Worm (Caenorhabditis elegans) whole organism, L2 larva: ENCODE data around the gene C17C3.1.

Experiments
- C34F6.9 ChIP-seq: fragments of 150-350 bp; optimal IDR thresholded peaks from 2 replicates; lab custom pipeline; 2014; ENCODE audit warnings: missing biosample characterization, missing genetic modification characterization
- F13H6.1 ChIP-seq: sonication (generic microtip); optimal IDR thresholded peaks from 2 replicates; lab custom pipeline; 2016; ENCODE audit warnings: missing genetic modification characterization, missing compliant biosample characterization
- R02D3.7 ChIP-seq: fragments of 150-350 bp; optimal IDR thresholded peaks from 2 replicates; lab custom pipeline; 2014; ENCODE audit warnings: missing biosample characterization, missing genetic modification characterization
- Y55F3AM.14 ChIP-seq: fragments of 200-800 bp; sonication (Bioruptor generic); optimal IDR thresholded peaks from 2 replicates; lab custom pipeline; 2018; ENCODE audit warnings: mild to moderate bottlenecking, missing genetic modification characterization, missing compliant biosample characterization
- ZK546.5 ChIP-seq: sonication (generic microtip); optimal IDR thresholded peaks from 2 replicates; lab custom pipeline; 2017; ENCODE audit warnings: missing biosample characterization, missing genetic modification characterization
- alr-1 ChIP-seq: fragments of 150-350 bp; optimal IDR thresholded peaks from 2 replicates; lab custom pipeline; 2014; ENCODE audit warnings: missing biosample characterization, missing genetic modification characterization
- aly-2 ChIP-seq: fragments of 150-350 bp; optimal IDR thresholded peaks from 2 replicates; lab custom pipeline; 2014; ENCODE audit warnings: missing biosample characterization, missing genetic modification characterization
- ama-1 ChIP-seq: fragments of 150-350 bp; optimal IDR thresholded peaks from 2 replicates; lab custom pipeline; 2018; ENCODE audit warnings: inconsistent platforms
- blmp-1 ChIP-seq: sonication (generic microtip); optimal IDR thresholded peaks from 2 replicates; lab custom pipeline; 2017; ENCODE audit warnings: missing genetic modification characterization, mild to moderate bottlenecking, missing compliant biosample characterization, antibody characterized with exemption, moderate library complexity; ENCODE audit not compliant: insufficient read depth
- ceh-16 ChIP-seq: fragments of 150-350 bp; optimal IDR thresholded peaks from 2 replicates; lab custom pipeline; 2014; ENCODE audit warnings: missing biosample characterization, missing genetic modification characterization
- ceh-82 ChIP-seq: fragments of 150-350 bp; optimal IDR thresholded peaks from 2 replicates; lab custom pipeline; 2014; ENCODE audit warnings: missing biosample characterization, missing genetic modification characterization
- crh-2 ChIP-seq: sonication (generic microtip); optimal IDR thresholded peaks from 2 replicates; lab custom pipeline; 2017; ENCODE audit warnings: missing biosample characterization, missing genetic modification characterization
- dmd-4 ChIP-seq: sonication (generic microtip); optimal IDR thresholded peaks from 2 replicates; lab custom pipeline; 2017; ENCODE audit warnings: missing biosample characterization, missing genetic modification characterization
- egl-27 ChIP-seq: sonication (generic microtip); optimal IDR thresholded peaks from 3 replicates; lab custom pipeline; 2017; ENCODE audit warnings: missing biosample characterization, missing genetic modification reagents, missing genetic modification characterization
- elt-1 ChIP-seq: fragments of 150-350 bp; optimal IDR thresholded peaks from 2 replicates; lab custom pipeline; 2014; ENCODE audit warnings: missing biosample characterization, missing genetic modification characterization
- elt-3 ChIP-seq: sonication (generic microtip); optimal IDR thresholded peaks from 2 replicates; lab custom pipeline; 2017; ENCODE audit warnings: missing biosample characterization, missing genetic modification characterization
- fos-1 ChIP-seq: fragments of 150-350 bp; optimal IDR thresholded peaks from 2 replicates; lab custom pipeline; 2014; ENCODE audit warnings: missing biosample characterization, missing genetic modification characterization
- gmeb-1 ChIP-seq: fragments of 150-350 bp; optimal IDR thresholded peaks from 2 replicates; lab custom pipeline; 2014; ENCODE audit warnings: missing biosample characterization, missing genetic modification characterization
- lin-11 ChIP-seq: fragments of 150-350 bp; sonication (generic microtip); optimal IDR thresholded peaks from 2 replicates; lab custom pipeline; 2014; ENCODE audit warnings: missing biosample characterization, missing genetic modification characterization, inconsistent platforms, mixed read lengths
- lin-13 ChIP-seq: fragments of 150-350 bp; optimal IDR thresholded peaks from 2 replicates; lab custom pipeline; 2014; ENCODE audit warnings: missing biosample characterization, missing genetic modification reagents, missing genetic modification characterization
- lin-39 ChIP-seq: fragments of 150-350 bp; optimal IDR thresholded peaks from 2 replicates; lab custom pipeline; 2014; ENCODE audit warnings: missing biosample characterization, missing genetic modification reagents, missing genetic modification characterization
- lsy-2 ChIP-seq, 2 experiments: fragments of 150-350 bp in 1 of 2; sonication (generic microtip) in 1 of 2; optimal IDR thresholded peaks; 2 replicates each; lab custom pipeline; 2014 to 2017; ENCODE audit warnings: missing biosample characterization in 2 of 2, missing genetic modification characterization in 2 of 2
- mab-5 ChIP-seq: fragments of 150-350 bp; optimal IDR thresholded peaks from 2 replicates; lab custom pipeline; 2014; ENCODE audit warnings: missing biosample characterization, missing genetic modification characterization
- mbf-1 ChIP-seq: sonication (generic microtip); optimal IDR thresholded peaks from 2 replicates; lab custom pipeline; 2017; ENCODE audit warnings: missing biosample characterization, missing genetic modification characterization
- mdl-1 ChIP-seq, 2 experiments: fragments of 150-350 bp in 1 of 2; sonication (generic microtip) in 1 of 2; optimal IDR thresholded peaks; 2 replicates each; lab custom pipeline; 2017; ENCODE audit warnings: missing biosample characterization in 2 of 2, missing genetic modification characterization in 2 of 2
- nhr-10 ChIP-seq: sonication (generic microtip); optimal IDR thresholded peaks from 2 replicates; lab custom pipeline; 2017; ENCODE audit warnings: missing biosample characterization, missing genetic modification characterization
- nhr-11 ChIP-seq: fragments of 150-350 bp; optimal IDR thresholded peaks from 2 replicates; lab custom pipeline; 2014; ENCODE audit warnings: missing biosample characterization, missing genetic modification characterization
- nhr-12 ChIP-seq: fragments of 150-350 bp; optimal IDR thresholded peaks from 2 replicates; lab custom pipeline; 2014; ENCODE audit warnings: missing biosample characterization, missing genetic modification characterization
- nhr-129 ChIP-seq: fragments of 150-350 bp; optimal IDR thresholded peaks from 2 replicates; lab custom pipeline; 2014; ENCODE audit warnings: missing biosample characterization, missing genetic modification characterization
- nhr-21 ChIP-seq: fragments of 150-350 bp; optimal IDR thresholded peaks from 2 replicates; lab custom pipeline; 2014; ENCODE audit warnings: missing biosample characterization, missing genetic modification characterization
- nhr-23 ChIP-seq: fragments of 150-350 bp; optimal IDR thresholded peaks from 2 replicates; lab custom pipeline; 2014; ENCODE audit warnings: missing biosample characterization, missing genetic modification reagents, missing genetic modification characterization
- nhr-237 ChIP-seq: fragments of 150-350 bp; optimal IDR thresholded peaks from 2 replicates; lab custom pipeline; 2014; ENCODE audit warnings: missing biosample characterization, missing genetic modification characterization
- nhr-25 ChIP-seq: fragments of 150-350 bp; sonication (generic microtip); optimal IDR thresholded peaks from 3 replicates; lab custom pipeline; 2014; ENCODE audit warnings: missing biosample characterization, missing genetic modification characterization
- nhr-6 ChIP-seq: fragments of 150-350 bp; optimal IDR thresholded peaks from 2 replicates; lab custom pipeline; 2014; ENCODE audit warnings: missing biosample characterization, missing genetic modification characterization
- nhr-77 ChIP-seq: fragments of 150-350 bp; optimal IDR thresholded peaks from 2 replicates; lab custom pipeline; 2014; ENCODE audit warnings: missing biosample characterization, missing genetic modification characterization
- peb-1 ChIP-seq: fragments of 150-350 bp; optimal IDR thresholded peaks from 2 replicates; lab custom pipeline; 2014; ENCODE audit warnings: missing biosample characterization, missing genetic modification characterization
- sem-4 ChIP-seq: fragments of 150-350 bp; optimal IDR thresholded peaks from 2 replicates; lab custom pipeline; 2014; ENCODE audit warnings: missing biosample characterization, missing genetic modification reagents, missing genetic modification characterization
- skn-1 ChIP-seq: sonication (generic microtip); optimal IDR thresholded peaks from 2 replicates; lab custom pipeline; 2017; ENCODE audit warnings: missing biosample characterization, missing genetic modification characterization
- sma-3 ChIP-seq: sonication (generic microtip); optimal IDR thresholded peaks from 2 replicates; lab custom pipeline; 2016; ENCODE audit warnings: missing genetic modification reagents, missing genetic modification characterization, missing compliant biosample characterization
- sma-9 ChIP-seq, 2 experiments: fragments of 150-350 bp in 1 of 2; sonication (generic microtip) in 1 of 2; optimal IDR thresholded peaks; 2 replicates each; lab custom pipeline; 2014 to 2016; ENCODE audit warnings: missing genetic modification characterization in 2 of 2, mild to moderate bottlenecking in 1 of 2, missing biosample characterization in 1 of 2, missing compliant biosample characterization in 1 of 2, missing genetic modification reagents in 1 of 2, moderate library complexity in 1 of 2
- snpc-4 ChIP-seq: fragments of 150-350 bp; optimal IDR thresholded peaks from 2 replicates; lab custom pipeline; 2014; ENCODE audit warnings: missing biosample characterization, missing genetic modification characterization
- unc-39 ChIP-seq: fragments of 150-350 bp; optimal IDR thresholded peaks from 2 replicates; lab custom pipeline; 2014; ENCODE audit warnings: missing biosample characterization, missing genetic modification characterization
- unc-55 ChIP-seq: fragments of 150-350 bp; sonication (generic microtip); optimal IDR thresholded peaks from 3 replicates; lab custom pipeline; 2014; ENCODE audit warnings: missing biosample characterization, missing genetic modification reagents, missing genetic modification characterization
- unc-62 ChIP-seq: fragments of 150-350 bp; optimal IDR thresholded peaks from 2 replicates; lab custom pipeline; 2014; ENCODE audit warnings: missing biosample characterization, missing genetic modification reagents, missing genetic modification characterization
- zag-1 ChIP-seq: fragments of 150-350 bp; optimal IDR thresholded peaks from 2 replicates; lab custom pipeline; 2014; ENCODE audit warnings: missing biosample characterization, missing genetic modification characterization
- ztf-1 ChIP-seq: fragments of 200-800 bp; sonication (Bioruptor generic); conservative IDR thresholded peaks from 2 replicates; pipeline ENCODE4 v1.3.6; 2022; ENCODE audit warnings: missing genetic modification characterization, missing compliant biosample characterization
- ztf-11 ChIP-seq: sonication (generic microtip); optimal IDR thresholded peaks from 2 replicates; lab custom pipeline; 2017; ENCODE audit warnings: missing biosample characterization, missing genetic modification characterization
- ztf-4 ChIP-seq: fragments of 150-350 bp; optimal IDR thresholded peaks from 2 replicates; lab custom pipeline; 2014; ENCODE audit warnings: missing biosample characterization, missing genetic modification characterization

The C17C3.1 gene

DNA sequence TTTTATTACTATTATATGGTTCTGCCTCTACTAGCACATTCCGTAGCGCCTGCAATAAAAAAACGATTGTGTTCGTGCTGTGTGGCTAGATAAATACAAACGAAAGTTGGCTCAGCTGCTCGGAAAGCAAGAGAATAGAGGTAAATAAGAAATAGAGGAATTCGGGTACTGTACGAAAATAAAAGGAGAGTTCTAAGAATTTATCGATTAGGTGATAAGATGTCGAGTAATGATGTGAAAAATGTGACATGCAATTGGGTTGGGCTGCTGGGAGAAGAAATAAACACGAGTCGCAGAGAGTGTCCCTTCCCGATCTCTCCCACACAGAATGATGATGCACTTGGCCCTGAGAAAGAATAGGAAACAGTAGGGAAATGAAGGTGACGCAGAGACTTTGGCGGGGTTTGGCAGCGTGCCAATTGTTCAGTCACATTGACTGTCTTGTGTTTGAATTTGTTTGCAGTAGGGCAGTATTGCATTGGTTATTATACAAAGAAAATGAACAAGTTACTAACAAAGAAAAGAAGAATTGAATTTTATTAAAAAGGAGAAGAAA, 23.1 kb downstream of the C17C3.1 start, which contains the start of gene cdc-14 (continued):
- TF ChIP-seq alr-1 (tag; lab: Kevin White, UChicago) (no peak), lin-39 (no peak), unc-55 (GFP tag; lab: Kevin White, UChicago) (peak; percentile 28), ZK546.5 (tag; lab: Kevin White, UChicago) (no peak), ceh-82 (tag; lab: Kevin White, UChicago) (no peak), nhr-21 (peak; percentile 41)

ce11 chrII:5594210-5594764, 23.9 kb downstream of the C17C3.1 start, which contains the start of gene ttc-4:
Gene ttc-4 (plus strand): TSS chrII:5594714.
- TF ChIP-seq ztf-1 (GFP tag; lab: Robert Waterston, UW) (no peak), Y55F3AM.14 (GFP tag; lab: Kevin White, UChicago) (no peak), elt-1 (no peak), nhr-10 (no peak), lsy-2 (tag; optimal IDR thresholded peaks at IDR 0.05; lab: Kevin White, UChicago) (peak in 1 of 2 experiments; percentile 66), dmd-4 (tag; lab: Kevin White, UChicago) (no peak), crh-2 (tag; lab: Kevin White, UChicago) (peak; percentile 28), sem-4 (tag; lab: Kevin White, UChicago) (no peak), unc-39 (tag; lab: Kevin White, UChicago) (no peak), nhr-25 (tag; lab: Kevin White, UChicago) (peak; percentile 22), aly-2 (no peak), nhr-12 (no peak), egl-27 (tag; lab: Kevin White, UChicago) (no peak), zag-1 (tag; lab: Kevin White, UChicago) (no peak), F13H6.1 (tag; lab: Kevin White, UChicago) (peak; percentile 4), peb-1 (tag; lab: Kevin White, UChicago) (no peak), fos-1 (tag; lab: Kevin White, UChicago) (peak; percentile 25), ama-1 (lab: Kevin White, UChicago) (no peak), unc-62 (no peak), nhr-11 (tag; lab: Kevin White, UChicago) (no peak), nhr-237 (tag; lab: Kevin White, UChicago) (no peak), lin-13 (GFP tag; lab: Kevin White, UChicago) (peak; percentile 27), gmeb-1 (tag; lab: Kevin White, UChicago) (no peak), ZK546.5 (tag; lab: Kevin White, UChicago) (no peak), nhr-77 (tag; lab: Kevin White, UChicago) (no peak), sma-3 (peak; percentile 20), skn-1 (tag; lab: Kevin White, UChicago) (no peak), snpc-4 (tag; lab: Kevin White, UChicago) (no peak), ztf-4 (tag; lab: Kevin White, UChicago) (no peak), mab-5 (no peak), ceh-82 (tag; lab: Kevin White, UChicago) (no peak), nhr-6 (tag; lab: Kevin White, UChicago) (no peak), nhr-21 (no peak), lin-39 (no peak), sma-9 (GFP tag; optimal IDR thresholded peaks at IDR 0.05; lab: Kevin White, UChicago) (no peak), sma-9 (tag; optimal IDR thresholded peaks at IDR 0.05; lab: Kevin White, UChicago) (no peak), mdl-1 (tag; optimal IDR thresholded peaks at IDR 0.05; lab: Kevin White, UChicago) (no peak), ceh-16 (tag; lab: Kevin White, UChicago) (no peak), C34F6.9 (tag; lab: Kevin White, UChicago) (peak; percentile 68), R02D3.7 (tag; lab: Kevin White, UChicago) (no peak), nhr-129 (peak; percentile 27), elt-3 (tag; lab: Kevin White, UChicago) (no peak), blmp-1 (no peak), ztf-11 (tag; lab: Kevin White, UChicago) (no peak), nhr-23 (tag; lab: Kevin White, UChicago) (no peak), unc-55 (GFP tag; lab: Kevin White, UChicago) (peak; percentile 76), alr-1 (tag; lab: Kevin White, UChicago) (no peak), mbf-1 (tag; lab: Kevin White, UChicago) (no peak), lin-11 (tag; lab: Kevin White, UChicago) (no peak)
- TF ChIP-seq, all 48 proteins: peak for 10
